Fruit fly (Drosophila melanogaster) S2 (cell line): Measurements from ENCODE around the gene Ccp84Ae.
A peak's percentile ranks its signal among the peaks of the same experiment; 100 is the strongest.

ENCODE experiments used
- CG8478 ChIP-seq: fragments of >200 bp; optimal IDR thresholded peaks from 2 replicates; lab custom pipeline; 2018
- CTCF ChIP-seq, 2 experiments: fragments of >200 bp; optimal IDR thresholded peaks; 2 replicates each; lab custom pipeline; 2018

Gene Ccp84Ae

dm6 chr3R:6646740-6647139 is 44.8 kb downstream of the Ccp84Ae start, which contains the start of gene Taf1:
TSS of gene Taf1 (plus strand) at chr3R:6646889.
- TF ChIP-seq CG8478, result no peak
- TF ChIP-seq CTCF (optimal IDR thresholded peaks at IDR 0.05; lab: Kevin White, UChicago), result peak; percentile 57 to 69

DNA sequence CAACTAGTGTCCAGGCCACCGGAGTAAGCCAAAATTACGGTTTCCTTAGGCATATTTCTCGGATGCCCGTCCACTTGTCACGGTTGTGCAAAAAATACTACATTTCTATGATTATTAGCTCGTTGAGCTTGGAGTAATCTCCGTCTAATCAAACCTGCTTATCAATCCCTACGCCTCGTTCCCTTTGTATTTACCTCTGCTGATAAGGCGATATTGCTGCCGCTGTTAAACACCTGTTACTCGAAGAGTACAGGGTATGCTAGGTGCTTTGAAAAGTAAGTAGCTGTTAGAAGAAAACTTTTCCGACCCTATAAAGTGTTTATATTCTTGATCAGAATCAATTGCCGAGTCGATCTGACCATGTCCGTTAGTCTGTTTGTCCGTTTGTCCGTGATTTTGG is 47.2 kb downstream of the Ccp84Ae start, which contains the start of gene Ass:
Gene Ass, minus strand, starts transcription at position 101 of the 400 bp plus-strand sequence.
- TF ChIP-seq CG8478 (no peak), CTCF (optimal IDR thresholded peaks at IDR 0.05; lab: Kevin White, UChicago) (no peak)

DNA sequence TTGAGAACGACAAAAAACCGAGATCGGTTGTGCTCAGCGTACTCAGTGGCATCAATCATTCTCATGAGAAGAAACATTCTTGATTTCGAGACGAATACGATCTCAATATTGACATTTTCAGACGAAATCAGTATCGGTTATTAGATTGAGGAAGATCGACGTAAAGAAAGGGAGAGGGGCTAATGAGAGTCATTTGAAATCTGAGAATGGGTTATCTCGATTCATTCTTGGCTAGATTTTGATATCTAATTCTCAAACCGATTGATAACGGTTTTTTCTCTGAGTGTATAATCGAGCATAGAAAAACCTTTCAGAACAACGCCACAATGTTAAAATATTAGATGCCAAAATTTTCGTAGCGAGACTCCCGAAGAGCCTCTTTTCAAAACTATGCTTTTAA is 50.6 kb downstream of the Ccp84Ae start, which contains the start of gene CG31286:
Gene CG31286, plus strand, starts transcription at position 301 of the 400 bp plus-strand sequence.
- no peak for TF ChIP-seq CG8478
- TF ChIP-seq CTCF (optimal IDR thresholded peaks at IDR 0.05; lab: Kevin White, UChicago), result no peak
